Worm (Caenorhabditis elegans) whole organism, L1 larva: ENCODE measurements around the gene W08F4.5.

Experiments used
- C04F5.9 ChIP-seq: sonication (generic microtip); optimal IDR thresholded peaks from 2 replicates; lab custom pipeline; 2016; ENCODE audit warnings: missing genetic modification characterization, missing compliant biosample characterization
- C16A3.4 ChIP-seq: fragments of 150-350 bp; optimal IDR thresholded peaks from 2 replicates; lab custom pipeline; 2014; ENCODE audit warnings: missing biosample characterization, missing genetic modification characterization
- C34B4.2 ChIP-seq: sonication (generic microtip); optimal IDR thresholded peaks from 2 replicates; lab custom pipeline; 2017; ENCODE audit warnings: mild to moderate bottlenecking, missing genetic modification characterization, missing compliant biosample characterization
- Y116A8C.19 ChIP-seq: sonication (generic microtip); optimal IDR thresholded peaks from 2 replicates; lab custom pipeline; 2016; ENCODE audit warnings: missing compliant biosample characterization, missing genetic modification characterization, borderline replicate concordance
- aha-1 ChIP-seq: fragments of 150-350 bp; optimal IDR thresholded peaks from 2 replicates; lab custom pipeline; 2014; ENCODE audit warnings: missing biosample characterization, missing genetic modification characterization
- aly-2 ChIP-seq: fragments of 150-350 bp; optimal IDR thresholded peaks from 2 replicates; lab custom pipeline; 2014; ENCODE audit warnings: missing biosample characterization, missing genetic modification characterization
- ama-1 ChIP-seq: fragments of 150-350 bp; optimal IDR thresholded peaks from 2 replicates; lab custom pipeline; 2014
- blmp-1 ChIP-seq: fragments of 150-350 bp; optimal IDR thresholded peaks from 2 replicates; lab custom pipeline; 2014; ENCODE audit warnings: missing biosample characterization, missing genetic modification characterization
- ceh-8 ChIP-seq: fragments of 200-800 bp; sonication (Bioruptor generic); optimal IDR thresholded peaks from 2 replicates; lab custom pipeline; 2018; ENCODE audit warnings: mild to moderate bottlenecking, missing genetic modification characterization, moderate library complexity, missing compliant biosample characterization
- ces-1 ChIP-seq: fragments of 150-350 bp; optimal IDR thresholded peaks from 2 replicates; lab custom pipeline; 2014; ENCODE audit warnings: missing biosample characterization, missing genetic modification reagents, missing genetic modification characterization
- dpl-1 ChIP-seq, 3 experiments: fragments of 150-350 bp in 2 of 3; sonication (generic microtip) in 1 of 3; optimal IDR thresholded peaks; 2 replicates each; lab custom pipeline; 2014 to 2017; ENCODE audit warnings: missing biosample characterization in 3 of 3, missing genetic modification characterization in 3 of 3, missing genetic modification reagents in 3 of 3
- dsc-1 ChIP-seq: sonication (generic microtip); optimal IDR thresholded peaks from 2 replicates; lab custom pipeline; 2016; ENCODE audit warnings: mild to moderate bottlenecking, missing genetic modification characterization, missing compliant biosample characterization
- efl-1 ChIP-seq, 4 experiments: fragments of 150-350 bp; optimal IDR thresholded peaks in 3 of 4; peaks in 1 of 4; 1 replicate in 1 of 4; 2 replicates in 3 of 4; lab custom pipeline; 2014; ENCODE audit warnings: missing biosample characterization in 2 of 4, missing genetic modification characterization in 2 of 4, missing genetic modification reagents in 2 of 4
- egl-13 ChIP-seq: sonication (generic microtip); optimal IDR thresholded peaks from 2 replicates; lab custom pipeline; 2016; ENCODE audit warnings: missing genotype, missing genetic modification reagents, missing genetic modification characterization, missing compliant biosample characterization
- elt-3 ChIP-seq, 6 experiments: fragments of 150-350 bp in 1 of 6; sonication (generic microtip); optimal IDR thresholded peaks; 2 replicates each; lab custom pipeline; 2017 to 2018; ENCODE audit warnings: missing biosample characterization in 6 of 6, missing genetic modification characterization in 6 of 6, inconsistent platforms in 1 of 6
- ets-5 ChIP-seq: fragments of 200-800 bp; sonication (Bioruptor generic); IDR thresholded peaks from 2 replicates; pipeline ENCODE4 v1.3.6; 2022; ENCODE audit warnings: missing genetic modification characterization, missing compliant biosample characterization
- fkh-10 ChIP-seq: sonication (generic microtip); optimal IDR thresholded peaks from 2 replicates; lab custom pipeline; 2017; ENCODE audit warnings: missing biosample characterization, missing genetic modification reagents, missing genetic modification characterization
- fkh-8 ChIP-seq: sonication (generic microtip); optimal IDR thresholded peaks from 2 replicates; lab custom pipeline; 2016; ENCODE audit warnings: mild to moderate bottlenecking, missing genetic modification characterization, missing compliant biosample characterization
- fos-1 ChIP-seq: fragments of 150-350 bp; optimal IDR thresholded peaks from 2 replicates; lab custom pipeline; 2014; ENCODE audit warnings: missing biosample characterization, missing genetic modification characterization
- hlh-4 ChIP-seq: sonication (generic microtip); optimal IDR thresholded peaks from 2 replicates; lab custom pipeline; 2016; ENCODE audit warnings: mild to moderate bottlenecking, missing genetic modification characterization, missing compliant biosample characterization
- irx-1 ChIP-seq: sonication (generic microtip); optimal IDR thresholded peaks from 2 replicates; lab custom pipeline; 2016; ENCODE audit warnings: missing genetic modification characterization, missing compliant biosample characterization
- isw-1 ChIP-seq: fragments of 200-800 bp; sonication (Bioruptor generic); IDR thresholded peaks from 2 replicates; pipeline ENCODE4 v1.3.6; 2022; ENCODE audit warnings: missing genetic modification characterization, missing compliant biosample characterization
- jun-1 ChIP-seq: fragments of 150-350 bp; optimal IDR thresholded peaks from 2 replicates; lab custom pipeline; 2014; ENCODE audit warnings: missing biosample characterization, missing genetic modification reagents, missing genetic modification characterization
- lin-15B ChIP-seq: fragments of 150-350 bp; sonication (generic microtip); optimal IDR thresholded peaks from 3 replicates; lab custom pipeline; 2014; ENCODE audit warnings: missing biosample characterization, missing genetic modification characterization
- lin-35 ChIP-seq, 2 experiments: fragments of 150-350 bp; optimal IDR thresholded peaks; 2 replicates each; lab custom pipeline; 2014; ENCODE audit warnings: missing biosample characterization in 2 of 2, missing genetic modification characterization in 2 of 2, missing genetic modification reagents in 2 of 2
- lin-39 ChIP-seq: fragments of 150-350 bp; optimal IDR thresholded peaks from 2 replicates; lab custom pipeline; 2014; ENCODE audit warnings: missing biosample characterization, missing genetic modification reagents, missing genetic modification characterization
- lsy-2 ChIP-seq, 2 experiments: fragments of 150-350 bp; optimal IDR thresholded peaks; 2 replicates each; lab custom pipeline; 2014; ENCODE audit warnings: missing biosample characterization in 2 of 2, missing genetic modification characterization in 2 of 2
- mab-9 ChIP-seq: fragments of 200-800 bp; sonication (Bioruptor generic); IDR thresholded peaks from 2 replicates; pipeline ENCODE4 v1.3.6; 2022; ENCODE audit warnings: missing genetic modification reagents, missing genetic modification characterization, missing compliant biosample characterization
- mep-1 ChIP-seq: fragments of 150-350 bp; optimal IDR thresholded peaks from 2 replicates; lab custom pipeline; 2014; ENCODE audit warnings: missing biosample characterization, missing genetic modification characterization
- nhr-11 ChIP-seq: fragments of 150-350 bp; optimal IDR thresholded peaks from 2 replicates; lab custom pipeline; 2014; ENCODE audit warnings: missing biosample characterization, missing genetic modification characterization
- nhr-19 ChIP-seq: fragments of 200-800 bp; sonication (Bioruptor generic); conservative IDR thresholded peaks from 2 replicates; pipeline ENCODE4 v1.3.6; 2022; ENCODE audit warnings: missing genetic modification characterization, missing compliant biosample characterization
- nhr-237 ChIP-seq: fragments of 150-350 bp; optimal IDR thresholded peaks from 2 replicates; lab custom pipeline; 2014; ENCODE audit warnings: missing biosample characterization, missing genetic modification characterization
- nhr-47 ChIP-seq: sonication (generic microtip); optimal IDR thresholded peaks from 2 replicates; lab custom pipeline; 2016; ENCODE audit warnings: mild to moderate bottlenecking, missing genetic modification characterization, moderate library complexity, missing compliant biosample characterization
- nhr-76 ChIP-seq: sonication (generic microtip); optimal IDR thresholded peaks from 2 replicates; lab custom pipeline; 2017; ENCODE audit warnings: missing biosample characterization, missing genetic modification characterization
- nhr-77 ChIP-seq: fragments of 150-350 bp; optimal IDR thresholded peaks from 2 replicates; lab custom pipeline; 2014; ENCODE audit warnings: missing biosample characterization, missing genetic modification characterization
- nhr-84 ChIP-seq: sonication (generic microtip); optimal IDR thresholded peaks from 2 replicates; lab custom pipeline; 2017; ENCODE audit warnings: missing biosample characterization, missing genetic modification characterization
- nhr-90 ChIP-seq: sonication (generic microtip); optimal IDR thresholded peaks from 2 replicates; lab custom pipeline; 2016; ENCODE audit warnings: mild to moderate bottlenecking, missing genetic modification characterization, missing compliant biosample characterization; ENCODE audit not compliant: poor library complexity
- pag-3 ChIP-seq: sonication (generic microtip); optimal IDR thresholded peaks from 2 replicates; lab custom pipeline; 2017; ENCODE audit warnings: missing genetic modification characterization, mild to moderate bottlenecking, missing compliant biosample characterization, antibody characterized with exemption, borderline replicate concordance; ENCODE audit not compliant: insufficient read depth
- snu-23 ChIP-seq: sonication (generic microtip); optimal IDR thresholded peaks from 2 replicates; lab custom pipeline; 2016; ENCODE audit warnings: missing genetic modification characterization, missing compliant biosample characterization
- sptf-1 ChIP-seq: fragments of 150-350 bp; optimal IDR thresholded peaks from 2 replicates; lab custom pipeline; 2014; ENCODE audit warnings: missing biosample characterization, missing genetic modification characterization
- swsn-7 ChIP-seq: sonication (generic microtip); optimal IDR thresholded peaks from 2 replicates; lab custom pipeline; 2016; ENCODE audit warnings: missing genetic modification characterization, missing compliant biosample characterization
- tbx-2 ChIP-seq: sonication (generic microtip); optimal IDR thresholded peaks from 2 replicates; lab custom pipeline; 2016; ENCODE audit warnings: missing genetic modification characterization, missing compliant biosample characterization
- unc-30 ChIP-seq: sonication (generic microtip); optimal IDR thresholded peaks from 2 replicates; lab custom pipeline; 2017; ENCODE audit warnings: missing biosample characterization, missing genetic modification characterization
- unc-62 ChIP-seq: fragments of 150-350 bp; optimal IDR thresholded peaks from 2 replicates; lab custom pipeline; 2014; ENCODE audit warnings: missing biosample characterization, missing genetic modification reagents, missing genetic modification characterization
- unc-98 ChIP-seq: fragments of 200-800 bp; sonication (Bioruptor generic); IDR thresholded peaks from 2 replicates; pipeline ENCODE4 v1.3.6; 2022; ENCODE audit warnings: missing genetic modification characterization, missing compliant biosample characterization
- vab-15 ChIP-seq: sonication (generic microtip); optimal IDR thresholded peaks from 2 replicates; lab custom pipeline; 2017; ENCODE audit warnings: missing genotype, mild to moderate bottlenecking, missing genetic modification characterization, missing compliant biosample characterization
- xbp-1 ChIP-seq: sonication (generic microtip); optimal IDR thresholded peaks from 2 replicates; lab custom pipeline; 2016; ENCODE audit warnings: missing genetic modification characterization, missing compliant biosample characterization
- zag-1 ChIP-seq: fragments of 150-350 bp; optimal IDR thresholded peaks from 2 replicates; lab custom pipeline; 2014; ENCODE audit warnings: missing biosample characterization, missing genetic modification characterization
- ztf-11 ChIP-seq, 2 experiments: sonication (generic microtip); optimal IDR thresholded peaks; 2 replicates each; lab custom pipeline; 2016 to 2017; ENCODE audit warnings: missing genetic modification characterization in 2 of 2, missing biosample characterization in 1 of 2, missing compliant biosample characterization in 1 of 2

Gene W08F4.5

DNA sequence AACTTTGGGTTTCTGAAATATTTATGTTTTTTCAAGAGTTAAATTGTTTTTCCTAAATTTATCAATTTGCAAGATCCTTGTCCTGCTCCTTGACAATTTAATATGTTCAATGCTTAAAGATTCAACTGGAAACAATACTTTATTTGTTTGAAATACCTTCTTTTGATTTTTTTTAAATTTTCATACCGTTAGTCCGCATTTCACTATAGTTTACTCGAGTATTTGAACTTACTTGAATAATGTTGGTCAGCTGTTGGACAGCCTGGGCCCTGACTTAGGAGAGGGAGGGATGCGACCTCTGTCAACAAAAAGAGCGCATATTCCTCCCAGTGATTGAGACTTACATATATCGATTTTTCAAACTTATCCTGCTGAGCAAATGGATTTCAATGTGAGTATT lies 37.4 kb upstream of the W08F4.5 start, which contains the start of gene W04H10.5:
TSS of gene W04H10.5 (plus strand) at position 301 of the 400 bp plus-strand sequence.
- no peak for TF ChIP-seq lin-35 (GFP tag; optimal IDR thresholded peaks at IDR 0.05; lab: Kevin White, UChicago)
- TF ChIP-seq mab-9 (GFP tag; lab: Robert Waterston, UW), result no peak
- TF ChIP-seq jun-1 (tag; lab: Kevin White, UChicago), result no peak
- TF ChIP-seq efl-1 (optimal IDR thresholded peaks at IDR 0.05; lab: Kevin White, UChicago), result no peak
- no peak for TF ChIP-seq efl-1 (GFP tag; optimal IDR thresholded peaks at IDR 0.05 in 1 of 2; lab: Kevin White, UChicago)
- no peak for TF ChIP-seq nhr-47 (tag; lab: Kevin White, UChicago)
- TF ChIP-seq Y116A8C.19 (tag; lab: Kevin White, UChicago), result no peak
- TF ChIP-seq irx-1 (tag; lab: Kevin White, UChicago), result no peak
- TF ChIP-seq blmp-1, result no peak
- TF ChIP-seq unc-62 (GFP tag; lab: Kevin White, UChicago), result no peak
- TF ChIP-seq C34B4.2, result no peak
- TF ChIP-seq snu-23 (GFP tag; lab: Kevin White, UChicago), result no peak
- no peak for TF ChIP-seq C16A3.4 (tag; lab: Kevin White, UChicago)
- TF ChIP-seq swsn-7 (tag; lab: Kevin White, UChicago), result no peak
- TF ChIP-seq isw-1 (GFP tag; lab: Robert Waterston, UW), result no peak
- TF ChIP-seq xbp-1 (tag; lab: Kevin White, UChicago), result no peak
- no peak for TF ChIP-seq nhr-76 (tag; lab: Kevin White, UChicago)

DNA sequence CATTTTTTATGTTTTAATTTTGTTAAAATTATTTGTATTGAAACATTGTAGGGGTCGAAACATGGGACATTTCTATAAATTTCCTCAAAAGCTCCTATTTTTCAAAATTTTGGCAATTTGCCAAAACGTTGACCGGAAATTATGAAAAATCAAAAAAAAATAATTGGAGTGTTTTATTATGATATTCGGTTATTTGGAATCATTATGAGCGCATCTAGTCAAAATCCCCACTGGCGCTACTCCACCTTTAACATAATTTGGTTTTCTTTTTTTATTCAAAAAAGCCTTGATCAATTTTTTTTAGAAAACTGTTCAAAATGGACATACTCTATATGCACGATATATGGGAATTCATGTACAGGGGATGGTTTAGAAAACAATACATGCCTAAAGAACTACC lies 36.6 kb upstream of the W08F4.5 start, which contains the start of gene W04H10.2:
TSS of gene W04H10.2 (plus strand) at position 301 of the 400 bp plus-strand sequence.
- TF ChIP-seq unc-62 (GFP tag; lab: Kevin White, UChicago) (no peak), aha-1 (tag; lab: Kevin White, UChicago) (no peak), fkh-8 (tag; lab: Kevin White, UChicago) (no peak), nhr-47 (tag; lab: Kevin White, UChicago) (no peak), zag-1 (no peak), nhr-77 (tag; lab: Kevin White, UChicago) (no peak)
- TF ChIP-seq, all 84 proteins: peak for 0

ce11 chrII:602969-603368 lies 34.3 kb upstream of the W08F4.5 start:
- peak; percentile 26 for TF ChIP-seq nhr-11
- no peak for TF ChIP-seq nhr-19 (GFP tag; lab: Robert Waterston, UW)
- TF ChIP-seq fkh-10 (GFP tag; lab: Kevin White, UChicago), result no peak
- peak; percentile 45 for TF ChIP-seq irx-1 (tag; lab: Kevin White, UChicago)
- no peak for TF ChIP-seq ceh-8 (GFP tag; lab: Kevin White, UChicago)
- TF ChIP-seq mep-1 (tag; lab: Kevin White, UChicago), result peak; percentile 87
- no peak for TF ChIP-seq aly-2 (tag; lab: Kevin White, UChicago)
- TF ChIP-seq hlh-4 (tag; lab: Kevin White, UChicago), result no peak
- TF ChIP-seq ama-1 (lab: Kevin White, UChicago), result no peak
- peak; percentile 40 for TF ChIP-seq nhr-47 (tag; lab: Kevin White, UChicago)
- no peak for TF ChIP-seq ets-5 (GFP tag; lab: Robert Waterston, UW)
- no peak for TF ChIP-seq unc-98 (GFP tag; lab: Robert Waterston, UW)
- no peak for TF ChIP-seq nhr-84 (tag; lab: Kevin White, UChicago)
- peak; percentile 66 for TF ChIP-seq tbx-2 (tag; lab: Kevin White, UChicago)
- no peak for TF ChIP-seq nhr-237
- TF ChIP-seq vab-15, result no peak
- TF ChIP-seq elt-3 (tag; optimal IDR thresholded peaks at IDR 0.05; lab: Kevin White, UChicago), result peak in 1 of 6 experiments; percentile 25
- no peak for TF ChIP-seq egl-13 (tag; lab: Kevin White, UChicago)
- no peak for TF ChIP-seq unc-30 (tag; lab: Kevin White, UChicago)
- TF ChIP-seq nhr-76 (tag; lab: Kevin White, UChicago), result no peak
- TF ChIP-seq xbp-1 (tag; lab: Kevin White, UChicago), result peak; percentile 23
- no peak for TF ChIP-seq fos-1
- peak; percentile 22 for TF ChIP-seq isw-1 (GFP tag; lab: Robert Waterston, UW)
- no peak for TF ChIP-seq lin-15B
- peak in 1 of 2 experiments; percentile 4 for TF ChIP-seq ztf-11 (tag; optimal IDR thresholded peaks at IDR 0.05; lab: Kevin White, UChicago)
- TF ChIP-seq dpl-1 (GFP tag; optimal IDR thresholded peaks at IDR 0.05; lab: Kevin White, UChicago), result peak; percentile 34 to 57 (median 49)
- TF ChIP-seq dsc-1 (tag; lab: Kevin White, UChicago), result peak; percentile 21
- TF ChIP-seq lsy-2 (tag; optimal IDR thresholded peaks at IDR 0.05; lab: Kevin White, UChicago), result peak; percentile 66 to 74
- TF ChIP-seq nhr-90 (tag; lab: Kevin White, UChicago), result no peak
- TF ChIP-seq mab-9 (GFP tag; lab: Robert Waterston, UW), result no peak
- TF ChIP-seq C04F5.9 (tag; lab: Kevin White, UChicago), result no peak
- no peak for TF ChIP-seq pag-3 (tag; lab: Kevin White, UChicago)
- TF ChIP-seq ces-1, result no peak
- peak; percentile 88 for TF ChIP-seq lin-39 (tag; lab: Kevin White, UChicago)
- TF ChIP-seq sptf-1 (tag; lab: Kevin White, UChicago), result no peak
